Fruit fly (Drosophila melanogaster): Measurements from ENCODE around the gene phu.

DNA sequence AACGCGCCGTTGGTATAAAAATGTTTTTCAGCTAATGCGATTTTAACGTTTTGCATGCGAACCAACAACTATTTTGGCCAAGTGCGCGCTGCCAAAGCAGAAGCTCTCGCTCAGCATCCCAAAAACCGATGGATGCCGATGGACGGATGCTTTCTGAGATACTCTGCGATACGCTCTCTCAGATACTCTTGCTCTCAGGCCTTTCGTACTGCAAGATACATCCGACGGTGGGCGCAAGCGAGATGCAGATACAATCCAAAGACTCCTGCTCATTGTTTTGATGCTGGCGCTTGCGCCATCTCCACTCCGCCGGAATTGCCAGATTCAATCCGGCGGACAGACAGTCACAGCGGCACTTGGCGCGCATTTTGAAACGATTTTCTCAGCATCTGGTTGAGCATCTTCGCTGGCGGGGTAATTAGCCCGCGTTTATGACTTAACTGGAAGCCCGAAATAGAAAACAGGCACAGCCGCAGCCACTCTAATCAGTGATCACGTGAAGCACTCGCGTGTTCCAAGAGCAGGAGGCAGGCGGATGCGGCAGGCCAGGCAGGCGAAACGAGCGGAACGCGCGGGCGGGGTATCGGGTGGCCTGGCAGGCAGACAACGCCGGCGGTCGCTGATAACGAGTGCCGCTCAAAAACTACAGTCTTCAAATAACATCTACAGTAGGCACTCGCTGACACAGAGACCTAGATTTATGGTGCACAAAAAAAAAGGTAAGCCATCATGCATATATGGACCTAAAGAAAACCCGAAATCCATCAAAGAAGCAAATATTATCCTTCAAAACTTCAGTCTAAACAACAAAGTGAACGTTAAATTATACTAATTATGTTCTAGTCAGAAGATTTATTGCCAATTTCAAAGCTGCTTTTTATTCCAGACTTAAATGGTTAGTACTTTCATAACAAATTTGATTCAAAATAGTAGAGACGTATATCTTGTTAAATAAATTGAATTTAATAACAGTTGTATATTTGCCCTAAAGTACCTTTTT, 674 bp upstream of the phu start, which contains the start of gene CG16779:
- TF ChIP-seq Six4 (GFP tag; optimal IDR thresholded peaks at IDR 0.05) (no peak), ro (GFP tag; IDR thresholded peaks at IDR 0.05) (no peak), sim (GFP tag; IDR thresholded peaks at IDR 0.05) (no peak), CG10565 (GFP tag; optimal IDR thresholded peaks at IDR 0.05) (no peak), Dfd (GFP tag; optimal IDR thresholded peaks at IDR 0.05) (no peak), CG4404 (GFP tag; IDR thresholded peaks at IDR 0.05) (peak; percentile 36; the same call in 1 of the 2 replicates), CG8924 (tag; optimal IDR thresholded peaks at IDR 0.05) (peak; percentile 14), CHES-1-like (GFP tag; optimal IDR thresholded peaks at IDR 0.05) (no peak), CG13894 (tag; optimal IDR thresholded peaks at IDR 0.05) (no peak), CG3407 (GFP tag; optimal IDR thresholded peaks at IDR 0.05) (no peak), NC2β (GFP tag; optimal IDR thresholded peaks at IDR 0.05) (no peak), CG33213 (GFP tag; optimal IDR thresholded peaks at IDR 0.05) (no peak), oc (tag; optimal IDR thresholded peaks at IDR 0.05) (no peak), Chrac-16 (GFP tag; optimal IDR thresholded peaks at IDR 0.05) (no peak)
